Worm (Caenorhabditis elegans): Measurements from ENCODE around the gene col-87.

Gene col-87

DNA sequence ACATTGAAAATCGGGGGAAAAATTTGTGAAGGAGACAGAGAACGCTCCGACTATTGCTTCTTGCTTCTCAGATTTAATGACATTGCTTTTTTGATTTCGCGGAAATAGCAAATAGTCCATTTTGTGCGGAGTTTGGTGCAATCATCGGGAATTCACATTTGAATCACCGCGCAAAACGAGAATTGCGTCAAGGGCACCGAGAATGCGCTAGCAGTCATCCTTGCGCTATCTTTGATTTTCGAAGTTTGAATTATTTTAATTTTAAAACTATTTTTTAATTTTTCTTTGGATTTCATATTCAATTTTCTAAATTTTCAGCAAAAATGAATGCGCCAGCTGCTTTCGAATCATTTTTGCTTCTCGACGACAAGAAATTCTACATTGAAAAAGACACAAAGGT is 34.7 kb downstream of the col-87 start, which contains the start of gene rpb-11 (continued):
- TF ChIP-seq ekl-4 (GFP tag; IDR thresholded peaks at IDR 0.05) (peak; percentile 95), pha-4 (tag; optimal IDR thresholded peaks at IDR 0.05) (peak; percentile 48), mxl-1 (tag; optimal IDR thresholded peaks at IDR 0.05) (no peak), madf-3 (GFP tag; IDR thresholded peaks at IDR 0.05) (peak; percentile 95), snpc-3.4 (tag; optimal IDR thresholded peaks at IDR 0.05) (peak; percentile 77), madf-8 (GFP tag; conservative IDR thresholded peaks at IDR 0.05) (peak; percentile 59), dox-1 (GFP tag; IDR thresholded peaks at IDR 0.05) (peak; percentile 91), F23B12.7 (tag; optimal IDR thresholded peaks at IDR 0.05; ENCODE audit: insufficient read depth) (peak; percentile 82), lin-26 (GFP tag; IDR thresholded peaks at IDR 0.05) (no peak), ztf-28 (GFP tag; IDR thresholded peaks at IDR 0.05) (0 out of 2 replicates have a peak, but pooled peaks have one; percentile 33), cebp-1 (GFP tag; IDR thresholded peaks at IDR 0.05) (no peak), cebp-1 (tag; optimal IDR thresholded peaks at IDR 0.05) (peak; percentile 88), lin-40 (tag; optimal IDR thresholded peaks at IDR 0.05) (peak; percentile 95), egl-18 (GFP tag; IDR thresholded peaks at IDR 0.05) (no peak), lsl-1 (GFP tag; optimal IDR thresholded peaks at IDR 0.05) (peak; percentile 79), let-607 (tag; optimal IDR thresholded peaks at IDR 0.05) (peak in 1 of 2 experiments; percentile 66), D2030.7 (GFP tag; IDR thresholded peaks at IDR 0.05) (peak; percentile 86), egl-44 (GFP tag; IDR thresholded peaks at IDR 0.05) (0 out of 2 replicates have a peak, but pooled peaks have one; percentile 28), ztf-22 (GFP tag; optimal IDR thresholded peaks at IDR 0.05) (no peak), madf-10 (tag; optimal IDR thresholded peaks at IDR 0.05) (peak; percentile 67), pbrm-1 (GFP tag; IDR thresholded peaks at IDR 0.05) (peak; percentile 90; the same call in 1 of the 2 replicates), ztf-18 (tag; optimal IDR thresholded peaks at IDR 0.05) (peak; percentile 99), Y53G8AR.9 (GFP tag; conservative IDR thresholded peaks at IDR 0.05) (peak; percentile 97), F10E7.11 (tag; optimal IDR thresholded peaks at IDR 0.05) (peak; percentile 40), attf-5 (GFP tag; optimal IDR thresholded peaks at IDR 0.05) (peak; percentile 95), C17E4.6 (GFP tag; IDR thresholded peaks at IDR 0.05) (peak; percentile 83), nfya-2 (GFP tag; IDR thresholded peaks at IDR 0.05) (no peak), lsy-27 (tag; optimal IDR thresholded peaks at IDR 0.05; ENCODE audit: borderline replicate concordance, insufficient read depth) (no peak), madf-6 (GFP tag; IDR thresholded peaks at IDR 0.05) (peak; percentile 91), sptf-2 (GFP tag; optimal IDR thresholded peaks at IDR 0.05) (no peak), C06A6.2 (GFP tag; conservative IDR thresholded peaks at IDR 0.05) (peak; percentile 83), attf-6 (GFP tag; IDR thresholded peaks at IDR 0.05) (peak; percentile 69; the same call in 1 of the 2 replicates), nfya-1 (tag; optimal IDR thresholded peaks at IDR 0.05; ENCODE audit: borderline replicate concordance, insufficient read depth) (no peak), tlf-1 (GFP tag; optimal IDR thresholded peaks at IDR 0.05) (peak; percentile 91), Y56A3A.18 (GFP tag; IDR thresholded peaks at IDR 0.05) (peak; percentile 91), gei-17 (GFP tag; optimal IDR thresholded peaks at IDR 0.05) (peak; percentile 69), F49E8.2 (tag; optimal IDR thresholded peaks at IDR 0.05; ENCODE audit: insufficient read depth) (peak; percentile 57), K11D2.4 (GFP tag; IDR thresholded peaks at IDR 0.05) (peak; percentile 92), ceh-91 (GFP tag; IDR thresholded peaks at IDR 0.05) (peak; percentile 72), cebp-2 (GFP tag; IDR thresholded peaks at IDR 0.05) (no peak), repo-1 (tag; optimal IDR thresholded peaks at IDR 0.05) (peak; percentile 82), nhr-90 (tag; optimal IDR thresholded peaks at IDR 0.05) (peak; percentile 12), ceh-100 (GFP tag; IDR thresholded peaks at IDR 0.05) (peak; percentile 95), dpl-1 (GFP tag; optimal IDR thresholded peaks at IDR 0.05) (peak; percentile 97), ZK185.1 (tag; optimal IDR thresholded peaks at IDR 0.05; ENCODE audit: poor library complexity, severe bottlenecking) (peak; percentile 83), snpc-1.3 (tag; optimal IDR thresholded peaks at IDR 0.05; ENCODE audit: insufficient read depth) (no peak), Y95B8A.8 (GFP tag; IDR thresholded peaks at IDR 0.05) (peak; percentile 84; the same call in 1 of the 2 replicates)
